Fruit fly (Drosophila melanogaster) whole organism, wandering third instar larva: ENCODE data around the gene CG10747.

ENCODE experiments used
- Abd-B ChIP-seq: fragments of >200 bp; optimal IDR thresholded peaks from 2 replicates; lab custom pipeline; 2017; ENCODE audit warnings: missing biosample characterization, missing genetic modification characterization
- Dfd ChIP-seq: fragments of >200 bp; optimal IDR thresholded peaks from 2 replicates; lab custom pipeline; 2017; ENCODE audit warnings: missing biosample characterization, missing genetic modification characterization
- Dif ChIP-seq: fragments of 200-275, 200-300 bp; sonication (Bioruptor generic); optimal IDR thresholded peaks from 2 replicates; lab custom pipeline; 2018; ENCODE audit warnings: missing biosample characterization, missing genetic modification characterization; ENCODE audit not compliant: partially characterized antibody
- HLH106 ChIP-seq: fragments of 200-800 bp; optimal IDR thresholded peaks from 3 replicates; lab custom pipeline; 2019; ENCODE audit warnings: missing biosample characterization, mild to moderate bottlenecking, missing genetic modification characterization, moderate library complexity
- Hnf4 ChIP-seq: fragments of 200-800 bp; sonication (Bioruptor generic); optimal IDR thresholded peaks from 2 replicates; lab custom pipeline; 2016; ENCODE audit warnings: missing biosample characterization, mild to moderate bottlenecking, missing genetic modification characterization
- Hr83 ChIP-seq: fragments of 200-300 bp; sonication (Bioruptor generic); optimal IDR thresholded peaks from 2 replicates; lab custom pipeline; 2016; ENCODE audit warnings: missing biosample characterization, mild to moderate bottlenecking, missing genetic modification characterization, moderate library complexity; ENCODE audit not compliant: poor library complexity, severe bottlenecking
- Jra ChIP-seq: sonication (Bioruptor generic); optimal IDR thresholded peaks from 2 replicates; lab custom pipeline; 2016; ENCODE audit warnings: missing biosample characterization, missing genetic modification characterization
- Sp1 ChIP-seq: fragments of 200-800 bp; sonication (Bioruptor generic); optimal IDR thresholded peaks from 3 replicates; lab custom pipeline; 2019; ENCODE audit warnings: missing biosample characterization, mild to moderate bottlenecking, missing genetic modification characterization, moderate library complexity
- br ChIP-seq: fragments of 200-800 bp; sonication (Bioruptor generic); optimal IDR thresholded peaks from 2 replicates; lab custom pipeline; 2016; ENCODE audit warnings: missing biosample characterization, missing genetic modification characterization
- brk ChIP-seq: fragments of 200-800 bp; sonication (Bioruptor generic); optimal IDR thresholded peaks from 2 replicates; lab custom pipeline; 2016; ENCODE audit warnings: missing biosample characterization, mild to moderate bottlenecking, missing genetic modification characterization
- dmrt93B ChIP-seq: fragments of 200-800 bp; sonication (Bioruptor generic); optimal IDR thresholded peaks from 2 replicates; lab custom pipeline; 2018; ENCODE audit warnings: missing biosample characterization, mild to moderate bottlenecking, missing genetic modification characterization
- dsf ChIP-seq: sonication (Bioruptor generic); optimal IDR thresholded peaks from 2 replicates; lab custom pipeline; 2016; ENCODE audit warnings: missing biosample characterization, missing genetic modification characterization, borderline replicate concordance
- ey ChIP-seq: fragments of 200-800 bp; sonication (Bioruptor generic); optimal IDR thresholded peaks from 2 replicates; lab custom pipeline; 2016; ENCODE audit warnings: missing biosample characterization, missing genetic modification characterization
- lola ChIP-seq: fragments of >200 bp; optimal IDR thresholded peaks from 2 replicates; lab custom pipeline; 2017; ENCODE audit warnings: missing biosample characterization, missing genetic modification characterization
- psq ChIP-seq: fragments of 200-800 bp; sonication (Bioruptor generic); optimal IDR thresholded peaks from 3 replicates; lab custom pipeline; 2017; ENCODE audit warnings: missing biosample characterization, mild to moderate bottlenecking, missing genetic modification characterization, moderate library complexity
- usp ChIP-seq: fragments of >200 bp; optimal IDR thresholded peaks from 2 replicates; lab custom pipeline; 2017; ENCODE audit warnings: missing biosample characterization, missing genetic modification characterization

CG10747 gene

dm6 chr2L:20061018-20061657 lies 30.0 kb downstream of the CG10747 start, which contains the start of the genes barr and lok (continued):
- TF ChIP-seq psq (GFP tag; lab: Kevin White, UChicago) (peak; percentile 48), ey (GFP tag; lab: Kevin White, UChicago) (peak; percentile 37)

dm6 chr2L:20057391-20057790 lies 33.8 kb downstream of the CG10747 start:
- TF ChIP-seq dmrt93B (GFP tag; lab: Kevin White, UChicago) (no peak), usp (GFP tag; lab: Kevin White, UChicago) (no peak), Sp1 (GFP tag; lab: Kevin White, UChicago) (no peak), Dfd (GFP tag; lab: Kevin White, UChicago) (peak; percentile 94)

- TF ChIP-seq Jra (GFP tag; lab: Kevin White, UChicago), result no peak
- TF ChIP-seq lola (GFP tag; lab: Kevin White, UChicago), result no peak
- no peak for TF ChIP-seq brk (GFP tag; lab: Kevin White, UChicago)
- no peak for TF ChIP-seq Hnf4 (GFP tag; lab: Kevin White, UChicago)
- no peak for TF ChIP-seq Hr83 (GFP tag; lab: Kevin White, UChicago)
- TF ChIP-seq Abd-B, result no peak
- no peak for TF ChIP-seq dsf (GFP tag; lab: Kevin White, UChicago)
- no peak for TF ChIP-seq HLH106 (tag; lab: Kevin White, UChicago)
- TF ChIP-seq Dif (GFP tag; lab: Kevin White, UChicago), result no peak
- no peak for TF ChIP-seq br (GFP tag; lab: Kevin White, UChicago)
- TF ChIP-seq dmrt93B (GFP tag; lab: Kevin White, UChicago), result no peak
- no peak for TF ChIP-seq Sp1 (GFP tag; lab: Kevin White, UChicago)
Observed at dm6 chr2L:20051172-20051893, 39.8 kb downstream of the CG10747 start.
